Worm (Caenorhabditis elegans) whole organism, young adult: ENCODE results near the gene T01E8.1.

Experiments
- F10E7.11 ChIP-seq: sonication (generic microtip); optimal IDR thresholded peaks from 2 replicates; lab custom pipeline; 2017; ENCODE audit warnings: mild to moderate bottlenecking, missing genetic modification characterization, moderate library complexity, missing compliant biosample characterization
- K11D2.4 ChIP-seq: fragments of 200-800 bp; sonication (Bioruptor generic); IDR thresholded peaks from 2 replicates; pipeline ENCODE4 v1.3.6; 2022; ENCODE audit warnings: missing genetic modification reagents, missing genetic modification characterization, missing compliant biosample characterization
- K12H6.12 ChIP-seq: fragments of 200-800 bp; sonication (Bioruptor generic); optimal IDR thresholded peaks from 2 replicates; lab custom pipeline; 2018; ENCODE audit warnings: mild to moderate bottlenecking, missing genetic modification characterization, missing compliant biosample characterization
- T26A5.8 ChIP-seq: sonication (generic microtip); optimal IDR thresholded peaks from 2 replicates; lab custom pipeline; 2016; ENCODE audit warnings: missing genetic modification characterization, missing compliant biosample characterization
- Y53F4B.3 ChIP-seq: fragments of 200-800 bp; sonication (Bioruptor generic); IDR thresholded peaks from 2 replicates; pipeline ENCODE4 v1.3.6; 2022; ENCODE audit warnings: missing genetic modification reagents, missing genetic modification characterization, missing compliant biosample characterization
- aptf-2 ChIP-seq: fragments of 200-800 bp; sonication (Bioruptor generic); conservative IDR thresholded peaks from 2 replicates; pipeline ENCODE4 v1.3.6; 2022; ENCODE audit warnings: missing genetic modification reagents, missing genetic modification characterization, missing compliant biosample characterization
- atf-7 ChIP-seq: sonication (generic microtip); optimal IDR thresholded peaks from 2 replicates; lab custom pipeline; 2017; ENCODE audit warnings: mild to moderate bottlenecking, missing genetic modification characterization, missing compliant biosample characterization
- attf-6 ChIP-seq: fragments of 200-800 bp; sonication (Bioruptor generic); IDR thresholded peaks from 2 replicates; pipeline ENCODE4 v1.3.6; 2022; ENCODE audit warnings: missing genetic modification reagents, missing genetic modification characterization, missing compliant biosample characterization
- bed-1 ChIP-seq: fragments of 200-800 bp; sonication (Bioruptor generic); IDR thresholded peaks from 2 replicates; pipeline ENCODE4 v1.3.6; 2022; ENCODE audit warnings: missing genetic modification reagents, missing genetic modification characterization, missing compliant biosample characterization
- cebp-1 ChIP-seq, 2 experiments: fragments of 200-800 bp in 1 of 2; sonication (Bioruptor generic) in 1 of 2; sonication (generic microtip) in 1 of 2; IDR thresholded peaks in 1 of 2; optimal IDR thresholded peaks in 1 of 2; 2 replicates each; pipeline versions ENCODE4 v1.3.6 to Lab custom; 2017 to 2022; ENCODE audit warnings: missing compliant biosample characterization in 2 of 2, missing genetic modification characterization in 2 of 2, mild to moderate bottlenecking in 1 of 2, missing genetic modification reagents in 1 of 2, moderate library complexity in 1 of 2
- cebp-2 ChIP-seq: fragments of 200-800 bp; sonication (Bioruptor generic); IDR thresholded peaks from 2 replicates; pipeline ENCODE4 v1.3.6; 2022; ENCODE audit warnings: missing genetic modification characterization, missing compliant biosample characterization
- ceh-27 ChIP-seq: fragments of 200-800 bp; sonication (Bioruptor generic); optimal IDR thresholded peaks from 2 replicates; lab custom pipeline; 2018; ENCODE audit warnings: mild to moderate bottlenecking, missing genetic modification characterization, moderate library complexity, missing compliant biosample characterization
- ceh-79 ChIP-seq: sonication (generic microtip); optimal IDR thresholded peaks from 2 replicates; lab custom pipeline; 2017; ENCODE audit warnings: mild to moderate bottlenecking, missing genetic modification characterization, missing compliant biosample characterization
- chd-7 ChIP-seq: sonication (generic microtip); optimal IDR thresholded peaks from 2 replicates; lab custom pipeline; 2016; ENCODE audit warnings: mild to moderate bottlenecking, missing genetic modification characterization, moderate library complexity, missing compliant biosample characterization
- die-1 ChIP-seq: sonication (generic microtip); optimal IDR thresholded peaks from 2 replicates; lab custom pipeline; 2016; ENCODE audit warnings: missing genotype, mild to moderate bottlenecking, missing genetic modification characterization, missing compliant biosample characterization
- dox-1 ChIP-seq: fragments of 200-800 bp; sonication (Bioruptor generic); IDR thresholded peaks from 2 replicates; pipeline ENCODE4 v1.3.6; 2022; ENCODE audit warnings: missing genetic modification reagents, missing genetic modification characterization, missing compliant biosample characterization
- dpl-1 ChIP-seq: fragments of 150-350 bp; optimal IDR thresholded peaks from 2 replicates; lab custom pipeline; 2014; ENCODE audit warnings: missing biosample characterization, missing genetic modification reagents, missing genetic modification characterization
- egl-18 ChIP-seq: fragments of 200-800 bp; sonication (Bioruptor generic); IDR thresholded peaks from 2 replicates; pipeline ENCODE4 v1.3.6; 2022; ENCODE audit warnings: missing genetic modification reagents, missing genetic modification characterization, missing compliant biosample characterization
- egrh-3 ChIP-seq: fragments of 200-800 bp; sonication (Bioruptor generic); IDR thresholded peaks from 2 replicates; pipeline ENCODE4 v1.3.6; 2022; ENCODE audit warnings: missing genetic modification reagents, missing genetic modification characterization, missing compliant biosample characterization
- hlh-12 ChIP-seq: sonication (generic microtip); optimal IDR thresholded peaks from 2 replicates; lab custom pipeline; 2016; ENCODE audit warnings: missing genetic modification characterization, missing compliant biosample characterization
- hmg-1.2 ChIP-seq: fragments of 200-800 bp; sonication (Bioruptor generic); IDR thresholded peaks from 2 replicates; pipeline ENCODE4 v1.3.6; 2022; ENCODE audit warnings: missing genetic modification reagents, missing genetic modification characterization, missing compliant biosample characterization
- hmg-20 ChIP-seq: fragments of 200-800 bp; sonication (Bioruptor generic); IDR thresholded peaks from 2 replicates; pipeline ENCODE4 v1.3.6; 2022; ENCODE audit warnings: missing genetic modification reagents, missing genetic modification characterization, missing compliant biosample characterization
- let-526 ChIP-seq: fragments of 200-800 bp; sonication (Bioruptor generic); IDR thresholded peaks from 2 replicates; pipeline ENCODE4 v1.3.6; 2022; ENCODE audit warnings: missing genetic modification reagents, missing genetic modification characterization, missing compliant biosample characterization
- let-607 ChIP-seq, 2 experiments: fragments of 200-800 bp in 1 of 2; sonication (Bioruptor generic) in 1 of 2; sonication (generic microtip) in 1 of 2; optimal IDR thresholded peaks; 2 replicates each; lab custom pipeline; 2016 to 2018; ENCODE audit warnings: mild to moderate bottlenecking in 2 of 2, missing compliant biosample characterization in 2 of 2, missing genetic modification characterization in 2 of 2, moderate library complexity in 2 of 2, missing genotype in 1 of 2
- lin-35 ChIP-seq, 3 experiments: fragments of 150-350 bp in 2 of 3; sonication (generic microtip) in 1 of 3; optimal IDR thresholded peaks; 2 replicates each; lab custom pipeline; 2014 to 2018; ENCODE audit warnings: missing biosample characterization in 3 of 3, missing genetic modification characterization in 3 of 3, missing genetic modification reagents in 3 of 3
- lin-40 ChIP-seq: sonication (generic microtip); optimal IDR thresholded peaks from 2 replicates; lab custom pipeline; 2016; ENCODE audit warnings: missing genetic modification characterization, mild to moderate bottlenecking, missing compliant biosample characterization, missing genotype, missing genetic modification reagents
- lin-54 ChIP-seq: fragments of 200-800 bp; sonication (Bioruptor generic); optimal IDR thresholded peaks from 2 replicates; lab custom pipeline; 2018; ENCODE audit warnings: mild to moderate bottlenecking, missing genetic modification characterization, missing compliant biosample characterization
- lir-1 ChIP-seq: fragments of 200-800 bp; sonication (Bioruptor generic); conservative IDR thresholded peaks from 2 replicates; pipeline ENCODE4 v1.3.6; 2022; ENCODE audit warnings: missing genetic modification reagents, missing genetic modification characterization, missing compliant biosample characterization
- madf-10 ChIP-seq: sonication (generic microtip); optimal IDR thresholded peaks from 2 replicates; lab custom pipeline; 2016; ENCODE audit warnings: mild to moderate bottlenecking, missing genetic modification characterization, missing compliant biosample characterization
- madf-6 ChIP-seq: fragments of 200-800 bp; sonication (Bioruptor generic); IDR thresholded peaks from 2 replicates; pipeline ENCODE4 v1.3.6; 2022; ENCODE audit warnings: missing genetic modification reagents, missing genetic modification characterization, missing compliant biosample characterization
- madf-8 ChIP-seq: fragments of 200-800 bp; sonication (Bioruptor generic); conservative IDR thresholded peaks from 2 replicates; pipeline ENCODE4 v1.3.6; 2022; ENCODE audit warnings: missing genetic modification reagents, missing genetic modification characterization, missing compliant biosample characterization
- mcd-1 ChIP-seq: fragments of 200-800 bp; sonication (Bioruptor generic); IDR thresholded peaks from 2 replicates; pipeline ENCODE4 v1.3.6; 2022; ENCODE audit warnings: missing genetic modification reagents, missing genetic modification characterization, missing compliant biosample characterization
- nhr-120 ChIP-seq: fragments of 200-800 bp; sonication (Bioruptor generic); IDR thresholded peaks from 2 replicates; pipeline ENCODE4 v1.3.6; 2022; ENCODE audit warnings: missing genetic modification characterization, missing compliant biosample characterization
- nhr-80 ChIP-seq: sonication (generic microtip); optimal IDR thresholded peaks from 2 replicates; lab custom pipeline; 2016; ENCODE audit warnings: missing genetic modification characterization, missing compliant biosample characterization
- rcor-1 ChIP-seq: fragments of 200-800 bp; sonication (Bioruptor generic); IDR thresholded peaks from 2 replicates; pipeline ENCODE4 v1.3.6; 2022; ENCODE audit warnings: missing genetic modification reagents, missing genetic modification characterization, missing compliant biosample characterization
- sdz-38 ChIP-seq: sonication (generic microtip); optimal IDR thresholded peaks from 2 replicates; lab custom pipeline; 2016; ENCODE audit warnings: missing genotype, missing genetic modification characterization, missing compliant biosample characterization
- snpc-1.1 ChIP-seq: sonication (generic microtip); optimal IDR thresholded peaks from 2 replicates; lab custom pipeline; 2017; ENCODE audit warnings: missing genetic modification characterization, mild to moderate bottlenecking, missing compliant biosample characterization, antibody characterized with exemption, moderate library complexity, missing genotype, missing genetic modification reagents; ENCODE audit not compliant: insufficient read depth
- snpc-1.3 ChIP-seq: sonication (generic microtip); optimal IDR thresholded peaks from 2 replicates; lab custom pipeline; 2017; ENCODE audit warnings: missing genetic modification characterization, mild to moderate bottlenecking, missing compliant biosample characterization, antibody characterized with exemption, moderate library complexity, missing genotype, missing genetic modification reagents; ENCODE audit not compliant: insufficient read depth
- tbx-9 ChIP-seq: sonication (generic microtip); optimal IDR thresholded peaks from 2 replicates; lab custom pipeline; 2016; ENCODE audit warnings: borderline replicate concordance, missing genetic modification characterization, inconsistent platforms, missing compliant biosample characterization
- tlf-1 ChIP-seq: fragments of 200-800 bp; sonication (Bioruptor generic); optimal IDR thresholded peaks from 2 replicates; lab custom pipeline; 2018; ENCODE audit warnings: mild to moderate bottlenecking, missing genetic modification characterization, missing compliant biosample characterization
- unc-62 ChIP-seq: fragments of 150-350 bp; optimal IDR thresholded peaks from 2 replicates; lab custom pipeline; 2014; ENCODE audit warnings: missing biosample characterization, missing genetic modification reagents, missing genetic modification characterization
- zfh-2 ChIP-seq: fragments of 200-800 bp; sonication (Bioruptor generic); conservative IDR thresholded peaks from 2 replicates; pipeline ENCODE4 v1.3.6; 2022; ENCODE audit warnings: missing genetic modification reagents, missing genetic modification characterization, missing compliant biosample characterization
- ztf-18 ChIP-seq: sonication (generic microtip); optimal IDR thresholded peaks from 2 replicates; lab custom pipeline; 2016; ENCODE audit warnings: missing genotype, mild to moderate bottlenecking, missing genetic modification characterization, missing compliant biosample characterization
- ztf-25 ChIP-seq: fragments of 200-800 bp; sonication (Bioruptor generic); IDR thresholded peaks from 2 replicates; pipeline ENCODE4 v1.3.6; 2022; ENCODE audit warnings: missing genetic modification reagents, missing genetic modification characterization, missing compliant biosample characterization
- ztf-26 ChIP-seq: sonication (generic microtip); optimal IDR thresholded peaks from 2 replicates; lab custom pipeline; 2017; ENCODE audit warnings: missing genetic modification characterization, missing compliant biosample characterization

T01E8.1 gene

ce11 chrII:10167731-10168130 lies 38.8 kb upstream of the T01E8.1 start:
- no peak for TF ChIP-seq dpl-1 (GFP tag; lab: Kevin White, UChicago)
- no peak for TF ChIP-seq K11D2.4 (GFP tag; lab: Robert Waterston, UW)
- TF ChIP-seq nhr-120: no peak
- TF ChIP-seq aptf-2 (GFP tag; lab: Robert Waterston, UW): no peak
- TF ChIP-seq nhr-80 (tag; lab: Kevin White, UChicago): no peak
- TF ChIP-seq tbx-9: no peak
- no peak for TF ChIP-seq F10E7.11
- TF ChIP-seq ztf-25 (GFP tag; lab: Robert Waterston, UW): no peak
- TF ChIP-seq bed-1 (GFP tag; lab: Robert Waterston, UW): no peak
- TF ChIP-seq sdz-38 (tag; lab: Kevin White, UChicago): no peak
- no peak for TF ChIP-seq egrh-3 (GFP tag; lab: Robert Waterston, UW)
- no peak for TF ChIP-seq snpc-1.3
- TF ChIP-seq, all 124 proteins: peak for 0

DNA sequence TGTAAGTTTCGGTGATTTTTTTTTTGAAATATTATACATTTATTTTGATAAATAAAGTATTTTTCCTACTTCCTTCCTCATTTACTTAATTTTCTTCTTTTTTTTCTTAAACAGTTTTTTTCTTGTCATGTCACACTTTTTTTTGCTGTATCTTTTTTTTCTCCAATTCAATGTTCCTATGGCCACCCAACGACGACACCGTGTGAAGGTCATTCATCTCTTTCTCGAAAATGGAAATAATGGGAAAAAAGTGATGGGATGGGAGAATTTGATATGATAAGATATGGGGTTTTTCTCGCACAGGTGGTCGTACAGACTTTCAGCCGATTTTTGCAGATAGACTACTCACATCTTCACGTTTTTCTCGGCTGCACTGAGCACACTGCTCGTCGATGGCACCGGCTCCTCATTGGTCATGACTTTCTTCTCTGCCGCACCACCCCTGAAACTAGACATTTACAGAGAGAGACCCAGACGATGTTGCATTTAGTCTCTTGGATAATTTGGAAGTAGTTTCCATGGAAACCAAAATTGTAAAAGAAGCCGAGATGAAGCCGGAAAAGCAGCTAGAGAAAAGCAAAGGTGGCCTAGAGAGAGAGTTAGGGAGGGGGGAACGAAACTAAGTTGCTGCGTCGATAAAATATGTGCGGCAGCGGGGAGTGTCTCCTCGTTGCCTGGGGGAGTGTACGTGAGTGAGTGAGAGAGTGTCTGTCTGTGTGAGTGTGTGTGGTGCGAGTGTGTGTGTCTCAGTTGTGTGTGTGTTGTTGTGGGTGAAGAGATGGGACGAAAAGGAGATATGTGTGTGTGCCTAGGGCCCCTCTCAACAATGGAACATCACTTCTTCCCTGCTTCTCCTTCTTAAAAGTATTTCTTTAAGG lies 37.4 kb upstream of the T01E8.1 start, which contains the start of gene daf-19:
daf-19 (minus strand) TSS at position 442 of the 878 bp plus-strand sequence.
- TF ChIP-seq madf-8 (GFP tag; lab: Robert Waterston, UW): no peak
- peak; percentile 12 for TF ChIP-seq ztf-18 (tag; lab: Kevin White, UChicago)
- TF ChIP-seq die-1 (tag; lab: Kevin White, UChicago): peak; percentile 42
- TF ChIP-seq let-526: no peak
- TF ChIP-seq egrh-3 (GFP tag; lab: Robert Waterston, UW): peak; percentile 45
- no peak for TF ChIP-seq tlf-1 (GFP tag; lab: Kevin White, UChicago)
- peak; percentile 35 for TF ChIP-seq K12H6.12
- peak; percentile 57 for TF ChIP-seq dox-1 (GFP tag; lab: Robert Waterston, UW)
- no peak for TF ChIP-seq sdz-38 (tag; lab: Kevin White, UChicago)
- 0 out of 2 replicates have a peak, but pooled peaks have one; percentile 31 for TF ChIP-seq K11D2.4 (GFP tag; lab: Robert Waterston, UW)
- TF ChIP-seq atf-7 (tag; lab: Kevin White, UChicago): peak; percentile 4
- TF ChIP-seq let-607 (tag; optimal IDR thresholded peaks at IDR 0.05; lab: Kevin White, UChicago): peak in 1 of 2 experiments; percentile 4
- TF ChIP-seq ceh-27 (GFP tag; lab: Kevin White, UChicago): peak; percentile 59
- 0 out of 2 replicates have a peak, but pooled peaks have one; percentile 29 for TF ChIP-seq rcor-1 (GFP tag; lab: Robert Waterston, UW)
- TF ChIP-seq T26A5.8 (tag; lab: Kevin White, UChicago): no peak
- no peak for TF ChIP-seq Y53F4B.3 (GFP tag; lab: Robert Waterston, UW)
- TF ChIP-seq lin-40 (tag; lab: Kevin White, UChicago): peak; percentile 23
- peak; percentile 40 for TF ChIP-seq chd-7 (tag; lab: Kevin White, UChicago)
- no peak for TF ChIP-seq ceh-79
- TF ChIP-seq hmg-1.2: peak; percentile 64; the same call in 1 of the 2 replicates
- TF ChIP-seq lin-54 (GFP tag; lab: Kevin White, UChicago): no peak
- TF ChIP-seq hlh-12 (tag; lab: Kevin White, UChicago): no peak
- TF ChIP-seq hmg-20 (GFP tag; lab: Robert Waterston, UW): no peak
- no peak for TF ChIP-seq egl-18 (GFP tag; lab: Robert Waterston, UW)
- peak; percentile 4 for TF ChIP-seq madf-10 (tag; lab: Kevin White, UChicago)
- TF ChIP-seq ztf-26 (tag; lab: Kevin White, UChicago): peak; percentile 6
- peak; percentile 70 for TF ChIP-seq zfh-2 (GFP tag; lab: Robert Waterston, UW)
- TF ChIP-seq unc-62: no peak
- TF ChIP-seq attf-6 (GFP tag; lab: Robert Waterston, UW): no peak
- no peak for TF ChIP-seq cebp-2 (GFP tag; lab: Robert Waterston, UW)
- peak; percentile 23; the same call in 1 of the 2 replicates for TF ChIP-seq madf-6 (GFP tag; lab: Robert Waterston, UW)
- no peak for TF ChIP-seq snpc-1.1
- TF ChIP-seq mcd-1 (GFP tag; lab: Robert Waterston, UW): no peak; the same call in 1 of the 2 replicates
- TF ChIP-seq lir-1 (GFP tag; lab: Robert Waterston, UW): no peak; the same call in 1 of the 2 replicates
- no peak for TF ChIP-seq cebp-1 (GFP tag; IDR thresholded peaks at IDR 0.05; lab: Robert Waterston, UW)
- peak; percentile 64 for TF ChIP-seq cebp-1 (tag; optimal IDR thresholded peaks at IDR 0.05; lab: Kevin White, UChicago)
- no peak for TF ChIP-seq lin-35 (GFP tag; optimal IDR thresholded peaks at IDR 0.05; lab: Kevin White, UChicago)
